Worm (Caenorhabditis elegans): ENCODE measurements around the gene C07G1.15.

- TF ChIP-seq skn-1 (tag; optimal IDR thresholded peaks at IDR 0.05): no peak
- no peak for TF ChIP-seq nhr-25 (tag; optimal IDR thresholded peaks at IDR 0.05; ENCODE audit: borderline replicate concordance, insufficient read depth)
- TF ChIP-seq lin-29 (GFP tag; IDR thresholded peaks at IDR 0.05): no peak
Observed at ce11 chrIV:8161774-8162173, 8.0 kb upstream of the C07G1.15 start.

Measured in whole organism, L4 larva.